Worm (Caenorhabditis elegans): ENCODE data around the gene rsks-1.

The rsks-1 gene

DNA sequence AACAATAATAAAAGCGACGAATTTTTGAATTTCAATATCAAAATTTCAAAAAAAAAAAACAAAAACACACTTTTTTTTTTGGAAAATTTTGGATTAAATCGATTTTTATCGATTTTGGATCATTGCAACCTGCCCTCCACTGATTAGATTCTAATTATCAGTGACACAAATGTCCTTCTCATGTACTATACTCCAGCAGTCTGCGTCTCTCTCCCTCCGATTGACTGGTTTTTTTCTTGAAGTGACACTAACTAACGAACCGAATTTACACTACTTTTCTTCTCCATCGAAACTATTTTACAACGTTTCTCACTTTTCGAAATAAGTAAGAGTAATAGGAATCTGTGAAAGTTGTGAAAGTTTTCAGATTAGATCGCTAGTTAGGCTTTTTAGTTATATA lies 4.1 kb upstream of the rsks-1 start:
- no peak for TF ChIP-seq med-1 (GFP tag; optimal IDR thresholded peaks at IDR 0.05; ENCODE audit: insufficient read depth)
- TF ChIP-seq flt-1 (GFP tag; IDR thresholded peaks at IDR 0.05) = no peak
- TF ChIP-seq ztf-29 (GFP tag; IDR thresholded peaks at IDR 0.05) = no peak
- TF ChIP-seq T22C8.4 (GFP tag; IDR thresholded peaks at IDR 0.05) = no peak
- TF ChIP-seq klf-2 (GFP tag; conservative IDR thresholded peaks at IDR 0.05) = no peak
- no peak for TF ChIP-seq ztf-23 (GFP tag; IDR thresholded peaks at IDR 0.05)
- TF ChIP-seq cog-1 (tag; optimal IDR thresholded peaks at IDR 0.05) = no peak
- TF ChIP-seq tab-1 (GFP tag; IDR thresholded peaks at IDR 0.05) = no peak
- no peak for TF ChIP-seq ref-1 (GFP tag; conservative IDR thresholded peaks at IDR 0.05)

DNA sequence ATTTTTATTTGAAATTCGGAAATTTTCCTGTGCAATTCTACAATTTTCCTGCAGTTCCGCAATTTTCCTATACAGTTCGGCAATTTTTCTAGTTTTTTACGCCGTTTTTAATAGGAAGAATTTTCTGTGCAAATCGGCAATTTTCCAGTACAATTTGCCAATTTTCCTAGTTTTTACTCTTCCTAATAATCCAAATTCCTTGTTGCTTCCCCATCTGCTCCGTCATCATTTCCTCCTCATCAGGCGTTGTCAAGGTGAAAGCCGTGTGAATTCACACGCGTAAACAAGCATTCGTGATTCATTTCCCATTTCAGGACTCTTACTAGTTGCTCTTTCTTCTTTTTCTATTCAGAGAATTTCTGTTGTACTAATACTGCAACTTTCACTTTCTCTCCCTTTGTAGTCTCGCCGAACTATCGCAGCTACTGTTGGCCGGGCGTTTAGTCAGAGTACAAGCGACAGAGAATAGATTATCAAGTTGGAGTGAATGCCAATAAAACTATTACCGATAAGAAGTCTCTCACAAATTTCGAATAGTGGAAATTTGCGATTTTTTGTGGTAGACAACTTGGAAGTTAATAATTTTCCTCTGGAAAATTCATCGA lies 3.2 kb upstream of the rsks-1 start:
- TF ChIP-seq tab-1 (GFP tag; IDR thresholded peaks at IDR 0.05) (no peak), ztf-29 (GFP tag; IDR thresholded peaks at IDR 0.05) (no peak)

DNA sequence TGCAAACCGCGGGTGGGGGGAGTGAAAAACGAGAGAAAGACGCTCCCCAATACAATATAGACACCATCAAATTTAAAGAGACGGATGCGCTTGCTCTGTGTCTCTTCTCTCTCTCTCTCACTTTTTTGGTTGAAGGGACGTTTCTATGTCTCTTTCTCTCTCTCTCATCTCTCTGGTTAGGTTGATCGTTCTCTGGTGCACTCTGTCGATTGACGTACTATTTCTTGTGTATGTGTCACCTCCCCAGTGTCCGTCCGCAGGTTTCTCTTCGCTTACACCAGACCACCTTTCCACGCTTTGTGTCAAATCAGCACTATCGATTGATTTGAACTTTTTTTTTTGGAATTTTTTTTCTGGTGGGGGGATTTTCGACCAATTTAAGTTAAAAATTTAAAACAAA lies 1.5 kb upstream of the rsks-1 start:
- TF ChIP-seq cog-1 (tag; optimal IDR thresholded peaks at IDR 0.05) (peak; percentile 33), klf-2 (GFP tag; conservative IDR thresholded peaks at IDR 0.05) (no peak), ztf-23 (GFP tag; IDR thresholded peaks at IDR 0.05) (no peak), flt-1 (GFP tag; IDR thresholded peaks at IDR 0.05) (no peak), ref-1 (GFP tag; conservative IDR thresholded peaks at IDR 0.05) (no peak), med-1 (GFP tag; optimal IDR thresholded peaks at IDR 0.05; ENCODE audit: insufficient read depth) (no peak), ztf-29 (GFP tag; IDR thresholded peaks at IDR 0.05) (no peak), tab-1 (GFP tag; IDR thresholded peaks at IDR 0.05) (no peak), T22C8.4 (GFP tag; IDR thresholded peaks at IDR 0.05) (peak; percentile 65)

DNA sequence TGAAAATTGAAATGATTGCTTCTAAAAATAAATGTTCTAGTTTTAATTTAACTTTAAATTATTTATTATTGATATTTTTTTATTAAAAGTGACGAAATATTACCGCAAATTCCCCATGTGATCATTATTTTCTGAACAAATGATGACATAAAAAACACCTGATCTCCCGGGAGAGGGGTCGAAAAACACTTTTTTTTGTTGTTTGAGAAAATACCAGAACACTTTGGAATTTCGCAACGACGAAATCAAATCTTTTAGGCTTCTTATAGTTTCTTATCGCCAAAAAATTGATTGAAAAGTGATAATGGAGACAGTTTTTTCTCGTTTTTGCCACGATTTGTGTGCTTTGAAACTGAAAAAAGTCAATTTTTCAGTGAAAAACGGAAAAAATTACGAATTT lies 582 bp upstream of the rsks-1 start:
- TF ChIP-seq med-1 (GFP tag; optimal IDR thresholded peaks at IDR 0.05; ENCODE audit: insufficient read depth) (no peak), T22C8.4 (GFP tag; IDR thresholded peaks at IDR 0.05) (no peak), klf-2 (GFP tag; conservative IDR thresholded peaks at IDR 0.05) (no peak), ztf-23 (GFP tag; IDR thresholded peaks at IDR 0.05) (no peak), cog-1 (tag; optimal IDR thresholded peaks at IDR 0.05) (no peak), flt-1 (GFP tag; IDR thresholded peaks at IDR 0.05) (no peak), tab-1 (GFP tag; IDR thresholded peaks at IDR 0.05) (no peak), ref-1 (GFP tag; conservative IDR thresholded peaks at IDR 0.05) (no peak), ztf-29 (GFP tag; IDR thresholded peaks at IDR 0.05) (no peak)

DNA sequence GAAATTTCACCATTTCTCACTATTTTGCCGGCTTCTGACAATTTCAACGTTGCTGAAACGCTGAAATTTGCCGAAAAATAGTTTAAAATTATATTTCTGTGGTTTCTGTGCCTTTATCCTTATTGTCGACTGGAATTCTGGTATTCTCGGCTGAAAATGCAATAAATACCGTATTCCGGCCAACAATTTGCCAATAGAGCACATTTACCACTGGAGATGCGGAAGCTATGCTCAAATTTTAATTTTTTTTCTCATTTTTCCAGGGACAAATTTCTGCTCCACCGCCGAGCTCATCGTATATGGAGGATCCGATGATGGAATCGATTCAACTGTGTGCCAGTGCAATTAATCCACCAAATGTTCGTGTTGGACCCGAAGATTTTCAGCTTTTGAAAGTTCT lies 1.7 kb downstream of the rsks-1 start:
- TF ChIP-seq flt-1 (GFP tag; IDR thresholded peaks at IDR 0.05) (no peak), tab-1 (GFP tag; IDR thresholded peaks at IDR 0.05) (no peak), klf-2 (GFP tag; conservative IDR thresholded peaks at IDR 0.05) (no peak), med-1 (GFP tag; optimal IDR thresholded peaks at IDR 0.05; ENCODE audit: insufficient read depth) (no peak), ref-1 (GFP tag; conservative IDR thresholded peaks at IDR 0.05) (no peak), cog-1 (tag; optimal IDR thresholded peaks at IDR 0.05) (no peak), ztf-29 (GFP tag; IDR thresholded peaks at IDR 0.05) (no peak), T22C8.4 (GFP tag; IDR thresholded peaks at IDR 0.05) (no peak), ztf-23 (GFP tag; IDR thresholded peaks at IDR 0.05) (no peak)

DNA sequence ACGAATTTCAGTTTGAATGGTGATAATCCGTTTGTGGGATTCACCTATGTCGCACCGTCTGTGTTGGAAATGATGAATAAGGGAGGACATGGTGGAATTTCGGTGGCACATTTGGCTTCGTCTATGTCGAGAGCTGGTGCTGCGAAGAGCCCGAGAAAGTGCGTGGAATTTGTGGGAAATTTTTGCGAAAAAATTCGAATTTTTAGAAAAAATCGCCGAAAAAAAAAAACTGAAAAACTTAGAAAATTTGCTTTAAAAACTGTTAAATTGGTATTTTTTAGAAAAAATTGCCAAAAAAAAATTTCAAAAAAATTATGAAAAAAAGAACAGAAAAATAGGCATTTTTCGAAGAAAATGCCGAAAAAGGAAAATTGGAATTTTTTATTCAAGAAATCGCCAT lies 4.0 kb downstream of the rsks-1 start:
- TF ChIP-seq tab-1 (GFP tag; IDR thresholded peaks at IDR 0.05) = no peak
- no peak for TF ChIP-seq klf-2 (GFP tag; conservative IDR thresholded peaks at IDR 0.05)
- no peak for TF ChIP-seq ref-1 (GFP tag; conservative IDR thresholded peaks at IDR 0.05)
- no peak for TF ChIP-seq flt-1 (GFP tag; IDR thresholded peaks at IDR 0.05)
- TF ChIP-seq ztf-23 (GFP tag; IDR thresholded peaks at IDR 0.05) = no peak
- no peak for TF ChIP-seq cog-1 (tag; optimal IDR thresholded peaks at IDR 0.05)
- no peak for TF ChIP-seq ztf-29 (GFP tag; IDR thresholded peaks at IDR 0.05)
- TF ChIP-seq T22C8.4 (GFP tag; IDR thresholded peaks at IDR 0.05) = no peak
- no peak for TF ChIP-seq med-1 (GFP tag; optimal IDR thresholded peaks at IDR 0.05; ENCODE audit: insufficient read depth)

DNA sequence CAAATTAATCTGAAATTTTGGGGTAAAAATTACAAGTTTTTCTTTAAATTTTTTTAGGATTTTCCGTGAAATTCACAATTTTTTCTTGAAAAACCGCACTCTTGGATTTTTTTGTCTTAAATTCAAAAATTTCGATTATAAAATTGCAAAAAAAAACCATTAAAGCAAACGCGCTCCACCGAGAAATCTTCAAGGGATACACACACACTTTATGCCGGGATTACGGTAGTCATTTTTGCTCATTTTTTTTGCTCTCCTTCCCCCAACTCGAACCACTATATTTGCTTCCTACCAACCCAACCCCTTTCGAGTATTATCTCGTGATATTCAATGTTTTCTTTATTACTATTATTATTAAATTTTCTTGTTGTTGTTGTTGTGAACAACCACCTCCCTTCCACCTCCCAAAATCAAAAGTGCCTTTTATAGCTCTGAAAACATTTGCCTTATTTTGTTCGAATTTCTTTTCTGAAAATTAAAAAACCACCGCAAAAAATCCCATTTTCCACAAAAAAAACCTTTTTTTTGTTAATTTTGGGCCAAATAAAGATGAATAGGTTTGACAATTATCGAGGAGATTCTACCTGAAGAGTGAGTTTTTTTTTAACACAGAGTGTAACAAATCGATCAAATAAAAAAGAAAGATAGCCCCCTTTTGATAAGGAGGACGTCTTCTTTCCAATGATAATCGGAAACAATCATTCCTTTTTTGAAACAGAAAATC lies 7.0 kb downstream of the rsks-1 start, which contains the start of gene Y47D3A.32:
Y47D3A.32 (plus strand) TSS at position 674 of the 724 bp plus-strand sequence.
- TF ChIP-seq tab-1 (GFP tag; IDR thresholded peaks at IDR 0.05) (no peak), ref-1 (GFP tag; conservative IDR thresholded peaks at IDR 0.05) (no peak), flt-1 (GFP tag; IDR thresholded peaks at IDR 0.05) (no peak), cog-1 (tag; optimal IDR thresholded peaks at IDR 0.05) (no peak), klf-2 (GFP tag; conservative IDR thresholded peaks at IDR 0.05) (no peak), T22C8.4 (GFP tag; IDR thresholded peaks at IDR 0.05) (no peak)

DNA sequence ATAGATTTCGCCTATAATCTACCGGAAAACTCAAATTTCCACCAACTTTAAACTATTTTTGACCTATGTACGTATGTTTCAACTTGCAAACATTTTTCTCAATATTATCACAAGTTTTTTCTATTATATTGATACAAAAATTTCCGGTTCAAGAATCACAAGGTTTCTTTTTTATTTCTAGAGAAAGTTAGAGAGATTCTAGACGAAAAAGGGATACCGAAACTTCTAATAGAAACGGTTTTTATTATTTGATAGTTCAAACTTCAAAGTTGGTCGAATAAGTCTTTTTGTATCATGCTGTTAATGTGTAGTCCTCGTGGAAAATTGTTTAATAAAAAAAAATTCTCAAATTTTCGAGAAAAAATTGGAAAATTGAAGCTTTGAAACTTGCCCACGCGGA lies 10.2 kb downstream of the rsks-1 start:
- TF ChIP-seq flt-1 (GFP tag; IDR thresholded peaks at IDR 0.05) (no peak), med-1 (GFP tag; optimal IDR thresholded peaks at IDR 0.05; ENCODE audit: insufficient read depth) (no peak), ref-1 (GFP tag; conservative IDR thresholded peaks at IDR 0.05) (no peak), cog-1 (tag; optimal IDR thresholded peaks at IDR 0.05) (no peak), tab-1 (GFP tag; IDR thresholded peaks at IDR 0.05) (no peak), ztf-29 (GFP tag; IDR thresholded peaks at IDR 0.05) (no peak), klf-2 (GFP tag; conservative IDR thresholded peaks at IDR 0.05) (no peak), T22C8.4 (GFP tag; IDR thresholded peaks at IDR 0.05) (no peak), ztf-23 (GFP tag; IDR thresholded peaks at IDR 0.05) (no peak)

DNA sequence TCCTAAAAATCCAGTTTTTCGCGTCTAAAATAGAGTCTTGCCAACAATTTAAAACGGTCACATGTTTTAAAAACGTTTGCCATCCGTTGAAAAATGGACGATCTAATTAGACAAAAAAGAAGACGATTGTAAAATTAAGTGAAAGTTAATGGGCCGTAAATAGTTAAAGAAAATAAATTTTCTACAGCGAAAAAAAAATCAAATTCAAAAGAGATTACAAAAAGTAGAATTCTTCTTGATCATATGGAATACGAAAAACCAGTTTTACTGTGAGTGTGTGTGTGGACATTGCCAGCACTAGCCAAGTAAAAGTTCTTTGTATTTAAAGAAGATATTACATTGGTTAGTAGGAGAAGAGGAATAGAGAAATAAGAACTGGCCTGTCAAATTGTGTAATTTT lies 17.2 kb downstream of the rsks-1 start:
- TF ChIP-seq med-1 (GFP tag; optimal IDR thresholded peaks at IDR 0.05; ENCODE audit: insufficient read depth) = no peak
- no peak for TF ChIP-seq T22C8.4 (GFP tag; IDR thresholded peaks at IDR 0.05)
- TF ChIP-seq ztf-23 (GFP tag; IDR thresholded peaks at IDR 0.05) = no peak
- no peak for TF ChIP-seq cog-1 (tag; optimal IDR thresholded peaks at IDR 0.05)
- no peak for TF ChIP-seq tab-1 (GFP tag; IDR thresholded peaks at IDR 0.05)
- no peak for TF ChIP-seq ztf-29 (GFP tag; IDR thresholded peaks at IDR 0.05)
- TF ChIP-seq flt-1 (GFP tag; IDR thresholded peaks at IDR 0.05) = no peak
- no peak for TF ChIP-seq ref-1 (GFP tag; conservative IDR thresholded peaks at IDR 0.05)
- no peak for TF ChIP-seq klf-2 (GFP tag; conservative IDR thresholded peaks at IDR 0.05)
